Fruit fly (Drosophila melanogaster) Kc167 (cell line): Measurements from ENCODE around the gene CG15431.

Experiments used
- Myc ChIP-seq: fragments of >200 bp; optimal IDR thresholded peaks from 2 replicates; lab custom pipeline; 2017; ENCODE audit warnings: missing external identifiers
- Sin3A ChIP-seq: fragments of >200 bp; optimal IDR thresholded peaks from 2 replicates; lab custom pipeline; 2018; ENCODE audit warnings: missing external identifiers
- h ChIP-seq: fragments of >200 bp; optimal IDR thresholded peaks from 3 replicates; lab custom pipeline; 2018; ENCODE audit warnings: missing external identifiers
- insv ChIP-seq: fragments of >200 bp; optimal IDR thresholded peaks from 3 replicates; lab custom pipeline; 2018; ENCODE audit warnings: missing external identifiers
- psq ChIP-seq: fragments of >200 bp; optimal IDR thresholded peaks from 2 replicates; lab custom pipeline; 2017; ENCODE audit warnings: missing external identifiers
- ttk ChIP-seq: sonication (Bioruptor generic); optimal IDR thresholded peaks from 2 replicates; lab custom pipeline; 2017; ENCODE audit warnings: missing external identifiers

Gene CG15431

dm6 chr2L:4375035-4376009 is 65.8 kb downstream of the CG15431 start:
- TF ChIP-seq Sin3A (lab: Kevin White, UChicago), result no peak
- no peak for TF ChIP-seq ttk (lab: Kevin White, UChicago)
- TF ChIP-seq insv, result no peak
- TF ChIP-seq psq (lab: Kevin White, UChicago), result no peak
- no peak for TF ChIP-seq h (lab: Kevin White, UChicago)
- no peak for TF ChIP-seq Myc (lab: Kevin White, UChicago)

DNA sequence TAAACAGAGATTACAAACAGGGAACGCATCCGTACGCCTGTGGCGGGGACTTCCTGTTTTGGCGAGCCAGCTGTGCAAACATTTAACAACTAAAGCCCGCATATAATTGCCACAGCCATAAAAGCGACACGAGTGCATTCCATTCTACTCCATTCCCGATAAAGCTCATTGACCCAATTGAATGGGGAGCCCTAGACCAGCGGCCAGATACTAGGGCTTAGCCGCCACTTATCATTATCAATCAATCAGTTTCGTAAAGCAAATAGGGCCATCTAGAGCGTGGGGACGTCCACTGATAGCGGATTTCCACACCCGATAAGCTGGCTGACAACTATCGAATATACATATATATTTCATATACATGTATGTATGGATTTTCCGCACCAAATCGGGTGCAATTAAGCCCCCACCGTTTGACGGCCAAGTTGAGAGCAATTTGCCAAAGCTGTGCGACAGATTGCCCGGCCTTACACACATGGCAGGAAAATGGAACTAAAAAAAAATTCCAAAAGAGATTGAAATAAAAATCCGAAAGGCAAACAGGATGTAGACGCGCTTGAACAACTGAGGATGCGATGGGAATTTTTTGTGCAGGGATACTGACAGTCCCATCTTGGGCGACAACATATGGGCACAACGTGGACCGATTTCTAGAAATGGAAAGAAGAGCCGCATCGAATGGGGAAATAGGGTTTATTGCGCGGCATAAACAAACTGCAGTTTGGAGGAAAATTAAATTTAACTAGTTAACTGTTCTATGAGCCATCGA is 68.1 kb downstream of the CG15431 start:
- no peak for TF ChIP-seq insv
- no peak for TF ChIP-seq h (lab: Kevin White, UChicago)
- TF ChIP-seq Sin3A (lab: Kevin White, UChicago), result no peak
- no peak for TF ChIP-seq Myc (lab: Kevin White, UChicago)
- TF ChIP-seq psq (lab: Kevin White, UChicago), result no peak
- TF ChIP-seq ttk (lab: Kevin White, UChicago), result no peak

DNA sequence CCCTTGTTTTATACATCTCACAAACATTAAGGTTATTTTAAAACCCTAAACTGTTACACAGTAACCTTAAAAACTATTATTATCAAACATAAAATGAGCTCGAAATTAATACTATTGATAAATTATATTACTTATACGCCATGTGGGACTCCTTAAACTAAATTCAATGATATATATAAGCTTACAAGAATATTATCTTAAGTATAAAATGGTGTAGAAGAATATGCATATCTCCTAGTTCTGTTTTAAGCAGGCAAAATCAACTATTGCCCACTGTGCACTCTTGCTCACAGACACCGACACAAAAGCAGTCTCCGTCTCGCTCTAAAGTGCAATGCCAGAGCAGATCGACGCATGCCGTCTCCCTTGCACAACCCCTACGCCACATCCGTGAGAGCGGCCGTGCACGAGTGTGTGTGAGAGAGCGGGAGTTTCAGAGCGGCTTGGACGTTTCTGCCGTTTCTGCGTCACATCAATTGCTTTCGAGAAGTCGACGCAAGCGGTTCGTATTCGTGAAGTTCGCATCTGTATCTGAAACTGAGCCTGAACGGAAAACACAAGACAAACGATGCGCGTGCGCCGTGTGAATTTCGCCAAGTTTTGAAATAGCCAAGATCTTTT is 69.5 kb downstream of the CG15431 start:
- no peak for TF ChIP-seq h (lab: Kevin White, UChicago)
- no peak for TF ChIP-seq ttk (lab: Kevin White, UChicago)
- no peak for TF ChIP-seq insv
- TF ChIP-seq Sin3A (lab: Kevin White, UChicago), result no peak
- no peak for TF ChIP-seq Myc (lab: Kevin White, UChicago)
- no peak for TF ChIP-seq psq (lab: Kevin White, UChicago)

DNA sequence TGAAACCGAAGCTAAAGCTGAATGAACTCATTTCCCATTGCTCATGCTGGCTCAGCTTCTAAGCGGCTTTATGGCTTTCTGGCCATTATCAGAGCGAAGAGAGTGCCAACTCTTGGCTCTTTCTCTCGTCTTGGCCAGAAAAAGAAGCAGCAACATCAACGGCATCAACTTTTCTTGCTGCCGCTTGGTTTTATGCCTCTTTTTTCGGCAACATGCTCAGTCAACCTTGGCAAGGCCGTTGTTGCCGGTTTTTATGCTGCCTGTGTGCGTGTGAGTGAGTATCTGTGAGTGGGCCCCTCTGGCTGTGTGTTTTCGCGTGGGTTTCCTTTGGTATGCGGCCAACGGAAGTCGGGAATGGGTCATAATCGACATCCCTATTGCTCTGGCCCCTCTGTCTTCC is 70.5 kb downstream of the CG15431 start:
- no peak for TF ChIP-seq insv
- TF ChIP-seq Sin3A (lab: Kevin White, UChicago), result no peak
- no peak for TF ChIP-seq ttk (lab: Kevin White, UChicago)
- TF ChIP-seq h (lab: Kevin White, UChicago), result no peak
- TF ChIP-seq psq (lab: Kevin White, UChicago), result no peak
- no peak for TF ChIP-seq Myc (lab: Kevin White, UChicago)

DNA sequence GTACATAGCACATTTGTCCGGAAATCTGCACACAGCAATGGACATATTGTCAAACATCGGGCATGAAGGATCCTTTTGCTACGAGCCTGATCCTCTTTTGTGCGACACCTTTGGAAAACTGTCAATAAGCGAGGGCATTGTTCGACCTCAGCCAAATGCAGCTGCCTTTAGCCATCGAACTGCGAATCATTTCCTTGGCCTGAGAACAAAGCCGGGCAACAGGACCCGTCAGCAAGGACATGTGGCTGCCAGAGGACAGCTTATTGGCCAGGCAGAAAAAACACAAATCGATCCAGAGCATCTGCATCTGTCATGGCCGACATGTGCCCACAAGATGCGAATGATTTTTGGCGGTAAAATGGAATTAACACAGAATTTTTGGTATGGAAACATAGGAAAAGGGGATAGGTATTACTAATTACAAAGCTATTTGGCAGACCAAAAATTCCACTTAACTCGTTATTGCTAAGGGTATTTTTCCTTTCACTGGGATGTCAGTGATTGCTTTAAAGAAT is 71.0 kb downstream of the CG15431 start:
- TF ChIP-seq insv (no peak), h (lab: Kevin White, UChicago) (no peak), ttk (lab: Kevin White, UChicago) (no peak), Sin3A (lab: Kevin White, UChicago) (no peak), psq (lab: Kevin White, UChicago) (no peak), Myc (lab: Kevin White, UChicago) (no peak)

- TF ChIP-seq Sin3A (lab: Kevin White, UChicago) (no peak), Myc (lab: Kevin White, UChicago) (no peak), h (lab: Kevin White, UChicago) (no peak), ttk (lab: Kevin White, UChicago) (no peak), psq (lab: Kevin White, UChicago) (no peak), insv (no peak)
These were observed 72.4 kb downstream of the CG15431 start for dm6 chr2L:4368553-4369268.

DNA sequence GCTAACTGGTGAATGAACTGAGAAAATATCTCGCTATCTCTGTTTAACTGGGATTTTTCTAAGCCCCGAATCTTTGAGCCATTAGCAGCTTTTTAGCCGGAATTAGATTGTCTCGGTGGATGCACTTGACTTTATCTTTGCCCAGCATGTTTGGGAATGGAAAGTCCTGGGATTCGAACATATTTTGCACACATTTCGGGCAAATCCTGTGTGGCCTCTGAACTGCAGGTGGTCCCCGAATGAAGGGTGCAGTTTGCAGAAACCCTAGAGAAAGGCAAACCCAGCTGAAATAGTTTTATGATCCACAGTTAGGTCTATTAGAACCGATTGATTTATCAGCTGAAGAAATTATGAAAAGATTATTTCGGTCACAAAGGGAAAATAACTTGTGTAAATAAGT is 74.4 kb downstream of the CG15431 start:
- TF ChIP-seq h (lab: Kevin White, UChicago), result no peak
- TF ChIP-seq insv, result no peak
- no peak for TF ChIP-seq psq (lab: Kevin White, UChicago)
- no peak for TF ChIP-seq Myc (lab: Kevin White, UChicago)

- TF ChIP-seq insv (no peak), ttk (lab: Kevin White, UChicago) (no peak)
These were observed 75.2 kb downstream of the CG15431 start for dm6 chr2L:4365792-4366326.

DNA sequence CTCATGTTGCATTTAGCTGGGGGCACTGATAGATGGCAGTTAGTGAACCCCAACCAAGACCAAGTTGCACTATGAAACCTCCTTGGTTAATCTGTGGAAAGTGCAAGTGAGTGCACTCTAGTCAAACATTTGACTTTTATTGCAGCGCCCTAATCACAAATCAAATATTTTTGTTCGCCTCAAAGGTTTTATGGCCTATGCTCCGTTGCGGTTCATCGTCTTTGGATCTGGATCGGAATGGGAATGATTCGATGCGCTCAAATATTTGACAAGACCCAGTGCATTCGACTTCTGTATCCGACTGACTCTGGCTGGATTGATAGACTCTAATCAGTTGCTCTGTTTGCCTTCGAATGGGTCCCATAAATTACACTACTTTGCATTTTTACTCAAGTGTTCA is 76.2 kb downstream of the CG15431 start:
- no peak for TF ChIP-seq ttk (lab: Kevin White, UChicago)
- no peak for TF ChIP-seq Sin3A (lab: Kevin White, UChicago)
- TF ChIP-seq psq (lab: Kevin White, UChicago), result no peak
- TF ChIP-seq Myc (lab: Kevin White, UChicago), result no peak
- no peak for TF ChIP-seq insv
- TF ChIP-seq h (lab: Kevin White, UChicago), result no peak

DNA sequence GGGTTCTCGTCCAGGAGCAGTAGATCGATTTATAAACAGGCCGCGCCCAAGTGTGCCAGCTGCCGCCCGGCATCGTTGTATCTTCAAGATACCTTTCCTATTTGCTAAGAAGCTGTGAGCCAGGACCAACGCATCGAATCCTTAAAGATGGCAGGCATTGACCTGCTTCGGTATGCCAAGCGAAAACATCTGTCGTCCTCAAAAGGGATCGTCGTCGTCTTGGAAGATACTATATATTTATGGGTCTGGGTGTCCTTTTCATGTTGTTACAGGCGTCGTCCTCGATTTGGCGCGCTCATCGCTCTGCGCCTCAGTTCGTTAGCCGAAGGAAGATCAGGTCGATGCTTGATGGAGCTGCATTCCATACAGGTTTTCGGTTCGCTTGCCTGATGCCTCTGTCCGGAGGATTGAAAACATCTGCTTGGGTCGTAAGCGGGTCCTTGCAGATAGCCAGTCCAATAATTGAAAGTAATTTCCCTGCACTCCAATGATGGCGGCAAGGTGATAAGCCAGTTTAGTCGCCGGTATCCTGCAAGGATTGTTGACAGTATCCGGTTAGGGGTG is 77.3 kb downstream of the CG15431 start:
- TF ChIP-seq Sin3A (lab: Kevin White, UChicago) (no peak), insv (no peak), ttk (lab: Kevin White, UChicago) (no peak), psq (lab: Kevin White, UChicago) (no peak), Myc (lab: Kevin White, UChicago) (no peak), h (lab: Kevin White, UChicago) (no peak)
